Worm (Caenorhabditis elegans) whole organism, young adult: Measurements from ENCODE around the gene srbc-67.

Experiments used
- ama-1 ChIP-seq, 3 experiments: fragments of 150-350 bp in 1 of 3; sonication (generic microtip) in 2 of 3; optimal IDR thresholded peaks; 2 replicates each; lab custom pipeline; 2014 to 2018; ENCODE audit warnings: missing biosample characterization in 2 of 3, missing genetic modification characterization in 2 of 3, missing genetic modification reagents in 2 of 3
- dpl-1 ChIP-seq: fragments of 150-350 bp; optimal IDR thresholded peaks from 2 replicates; lab custom pipeline; 2014; ENCODE audit warnings: missing biosample characterization, missing genetic modification reagents, missing genetic modification characterization
- nfya-1 ChIP-seq: sonication (generic microtip); optimal IDR thresholded peaks from 2 replicates; lab custom pipeline; 2017; ENCODE audit warnings: antibody characterized with exemption, missing compliant biosample characterization, missing genetic modification characterization, borderline replicate concordance; ENCODE audit not compliant: insufficient read depth
- nfyb-1 ChIP-seq: fragments of 200-800 bp; sonication (Bioruptor generic); IDR thresholded peaks from 2 replicates; pipeline ENCODE4 v1.3.6; 2022; ENCODE audit warnings: missing genetic modification reagents, missing genetic modification characterization, missing compliant biosample characterization

DNA sequence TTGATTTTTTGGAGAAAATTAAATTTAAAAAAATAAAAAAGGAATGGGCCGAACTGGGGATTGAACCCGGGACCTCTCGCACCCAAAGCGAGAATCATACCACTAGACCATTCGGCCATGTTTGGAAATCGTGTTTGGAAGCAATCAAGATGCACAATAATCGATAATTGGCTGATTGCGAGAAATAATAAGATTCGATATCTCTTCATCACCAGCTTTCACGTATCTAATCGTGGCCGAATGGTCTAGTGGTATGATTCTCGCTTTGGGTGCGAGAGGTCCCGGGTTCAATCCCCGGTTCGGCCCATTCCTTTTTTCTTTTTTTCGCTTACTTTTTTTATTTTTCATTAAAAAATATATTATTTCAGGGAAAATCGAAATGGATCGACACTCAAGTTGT lies 41.1 kb upstream of the srbc-67 start:
- TF ChIP-seq nfya-1 (tag; lab: Kevin White, UChicago) (no peak), ama-1 (optimal IDR thresholded peaks at IDR 0.05; lab: Kevin White, UChicago) (no peak), ama-1 (GFP tag; optimal IDR thresholded peaks at IDR 0.05; lab: Kevin White, UChicago) (peak in 1 of 2 experiments; percentile 86), nfyb-1 (no peak), dpl-1 (GFP tag; lab: Kevin White, UChicago) (no peak)
